Worm (Caenorhabditis elegans): ENCODE measurements around the gene utp-20.
A peak's percentile ranks its signal among the peaks of the same experiment; 100 is the strongest.

utp-20 gene

DNA sequence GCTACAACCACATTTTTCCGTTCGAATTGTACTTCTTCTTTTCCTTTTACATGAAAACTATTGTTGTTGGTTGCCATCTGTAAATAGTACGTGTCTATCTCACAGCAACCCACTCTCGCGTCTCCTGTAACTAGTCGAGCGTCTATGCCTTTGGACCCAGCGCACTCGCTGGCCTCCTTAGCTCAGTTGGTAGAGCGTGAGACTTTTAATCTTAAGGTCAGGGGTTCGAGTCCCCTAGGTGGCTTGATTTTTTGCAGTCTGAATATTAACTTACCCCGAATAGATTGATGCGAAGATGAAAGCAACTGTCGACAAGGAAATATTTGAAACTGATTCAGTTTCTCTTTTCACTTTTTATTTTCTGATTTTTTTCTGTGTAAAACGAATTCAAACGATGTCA, 28.9 kb downstream of the utp-20 start, which contains the start of gene mpz-3 (continued):
- TF ChIP-seq lir-3 (tag; optimal IDR thresholded peaks at IDR 0.05) = no peak
- 0 out of 2 replicates have a peak, but pooled peaks have one; percentile 40 for TF ChIP-seq daf-19 (GFP tag; conservative IDR thresholded peaks at IDR 0.05)
- TF ChIP-seq ceh-28 (tag; optimal IDR thresholded peaks at IDR 0.05) = no peak
- peak; percentile 68; the same call in 1 of the 2 replicates for TF ChIP-seq pha-4 (GFP tag; IDR thresholded peaks at IDR 0.05)
- no peak for TF ChIP-seq pha-4 (tag; optimal IDR thresholded peaks at IDR 0.05)
- TF ChIP-seq nhr-48 (tag; optimal IDR thresholded peaks at IDR 0.05) = peak; percentile 26
- TF ChIP-seq egl-43 (GFP tag; IDR thresholded peaks at IDR 0.05) = no peak
- peak; percentile 87 for TF ChIP-seq lim-7 (GFP tag; IDR thresholded peaks at IDR 0.05)
- no peak; the same call in 1 of the 2 replicates for TF ChIP-seq hmg-1.1 (GFP tag; IDR thresholded peaks at IDR 0.05)
- TF ChIP-seq T20F7.1 (GFP tag; optimal IDR thresholded peaks at IDR 0.05) = peak; percentile 22
- TF ChIP-seq daf-16 (GFP tag; optimal IDR thresholded peaks at IDR 0.05) = peak in 1 of 2 experiments; percentile 42
- peak; percentile 36 for TF ChIP-seq daf-16 (tag; optimal IDR thresholded peaks at IDR 0.05)
- TF ChIP-seq Y105C5A.15 (GFP tag; IDR thresholded peaks at IDR 0.05) = 0 out of 2 replicates have a peak, but pooled peaks have one; percentile 54
- no peak for TF ChIP-seq ceh-82 (tag; optimal IDR thresholded peaks at IDR 0.05)
- TF ChIP-seq spr-1 (tag; optimal IDR thresholded peaks at IDR 0.05) = no peak
- peak; percentile 49; the same call in 1 of the 2 replicates for TF ChIP-seq snpc-1.2 (GFP tag; IDR thresholded peaks at IDR 0.05)
- TF ChIP-seq nhr-10 (tag; optimal IDR thresholded peaks at IDR 0.05) = no peak
- TF ChIP-seq daf-8 (GFP tag; IDR thresholded peaks at IDR 0.05) = 0 out of 2 replicates have a peak, but pooled peaks have one; percentile 37
- TF ChIP-seq hlh-11 (tag; optimal IDR thresholded peaks at IDR 0.05) = no peak
- peak; percentile 67 for TF ChIP-seq madf-9 (GFP tag; conservative IDR thresholded peaks at IDR 0.05)
- TF ChIP-seq nhr-6 (tag; optimal IDR thresholded peaks at IDR 0.05) = no peak
- TF ChIP-seq mes-2 (tag; optimal IDR thresholded peaks at IDR 0.05; ENCODE audit: poor library complexity, severe bottlenecking) = no peak
- no peak for TF ChIP-seq nhr-237 (tag; optimal IDR thresholded peaks at IDR 0.05)
- TF ChIP-seq unc-62 (GFP tag; optimal IDR thresholded peaks at IDR 0.05 in 1 of 2) = no peak
- no peak for TF ChIP-seq unc-62 (tag; optimal IDR thresholded peaks at IDR 0.05)
- TF ChIP-seq ZK337.2 (GFP tag; IDR thresholded peaks at IDR 0.05) = 0 out of 2 replicates have a peak, but pooled peaks have one; percentile 69
- TF ChIP-seq pqm-1 (tag; optimal IDR thresholded peaks at IDR 0.05) = no peak
- no peak for TF ChIP-seq cey-2 (tag; optimal IDR thresholded peaks at IDR 0.05; ENCODE audit: borderline replicate concordance, insufficient read depth)
- 0 out of 2 replicates have a peak, but pooled peaks have one; percentile 24 for TF ChIP-seq mxl-2 (GFP tag; conservative IDR thresholded peaks at IDR 0.05)
- TF ChIP-seq lin-39 (tag; optimal IDR thresholded peaks at IDR 0.05) = no peak
- TF ChIP-seq lsy-2 (tag; optimal IDR thresholded peaks at IDR 0.05) = no peak
- TF ChIP-seq egl-27 (tag; optimal IDR thresholded peaks at IDR 0.05) = no peak
- TF ChIP-seq duxl-1 (tag; optimal IDR thresholded peaks at IDR 0.05; ENCODE audit: poor library complexity) = no peak
- TF ChIP-seq T26A8.4 (GFP tag; IDR thresholded peaks at IDR 0.05) = no peak
- peak; percentile 30; the same call in 1 of the 2 replicates for TF ChIP-seq mdt-29 (GFP tag; IDR thresholded peaks at IDR 0.05)
- no peak for TF ChIP-seq zip-2 (tag; optimal IDR thresholded peaks at IDR 0.05)
- TF ChIP-seq nhr-11 (tag; optimal IDR thresholded peaks at IDR 0.05) = no peak
- TF ChIP-seq lin-13 (GFP tag; optimal IDR thresholded peaks at IDR 0.05) = no peak
- no peak for TF ChIP-seq mep-1 (tag; optimal IDR thresholded peaks at IDR 0.05)
- TF ChIP-seq tra-1 (GFP tag; IDR thresholded peaks at IDR 0.05) = 0 out of 2 replicates have a peak, but pooled peaks have one; percentile 29
- TF ChIP-seq ceh-62 (tag; optimal IDR thresholded peaks at IDR 0.05) = no peak
- TF ChIP-seq unc-130 (GFP tag; optimal IDR thresholded peaks at IDR 0.05) = peak; percentile 47
- no peak for TF ChIP-seq snpc-4 (tag; optimal IDR thresholded peaks at IDR 0.05)
- TF ChIP-seq php-3 (GFP tag; IDR thresholded peaks at IDR 0.05) = no peak
- peak in 1 of 2 experiments; percentile 32 for TF ChIP-seq mdl-1 (tag; optimal IDR thresholded peaks at IDR 0.05)
- TF ChIP-seq dpl-1 (GFP tag; optimal IDR thresholded peaks at IDR 0.05) = no peak
- no peak for TF ChIP-seq spr-3 (GFP tag; optimal IDR thresholded peaks at IDR 0.05)
- TF ChIP-seq fkh-10 (GFP tag; optimal IDR thresholded peaks at IDR 0.05) = no peak
- TF ChIP-seq nhr-111 (GFP tag; optimal IDR thresholded peaks at IDR 0.05) = no peak
- peak; percentile 55; the same call in 1 of the 2 replicates for TF ChIP-seq ctbp-1 (GFP tag; IDR thresholded peaks at IDR 0.05)
- TF ChIP-seq vab-7 (GFP tag; IDR thresholded peaks at IDR 0.05) = no peak
- TF ChIP-seq set-16 (GFP tag; IDR thresholded peaks at IDR 0.05) = no peak
